Worm (Caenorhabditis elegans) whole organism, L2 larva: Measurements from ENCODE around the gene C03H5.4.

Experiments used
- C34F6.9 ChIP-seq: fragments of 150-350 bp; optimal IDR thresholded peaks from 2 replicates; lab custom pipeline; 2014; ENCODE audit warnings: missing biosample characterization, missing genetic modification characterization
- F13H6.1 ChIP-seq: sonication (generic microtip); optimal IDR thresholded peaks from 2 replicates; lab custom pipeline; 2016; ENCODE audit warnings: missing genetic modification characterization, missing compliant biosample characterization
- R02D3.7 ChIP-seq: fragments of 150-350 bp; optimal IDR thresholded peaks from 2 replicates; lab custom pipeline; 2014; ENCODE audit warnings: missing biosample characterization, missing genetic modification characterization
- Y55F3AM.14 ChIP-seq: fragments of 200-800 bp; sonication (Bioruptor generic); optimal IDR thresholded peaks from 2 replicates; lab custom pipeline; 2018; ENCODE audit warnings: mild to moderate bottlenecking, missing genetic modification characterization, missing compliant biosample characterization
- ZK546.5 ChIP-seq: sonication (generic microtip); optimal IDR thresholded peaks from 2 replicates; lab custom pipeline; 2017; ENCODE audit warnings: missing biosample characterization, missing genetic modification characterization
- alr-1 ChIP-seq: fragments of 150-350 bp; optimal IDR thresholded peaks from 2 replicates; lab custom pipeline; 2014; ENCODE audit warnings: missing biosample characterization, missing genetic modification characterization
- aly-2 ChIP-seq: fragments of 150-350 bp; optimal IDR thresholded peaks from 2 replicates; lab custom pipeline; 2014; ENCODE audit warnings: missing biosample characterization, missing genetic modification characterization
- ama-1 ChIP-seq: fragments of 150-350 bp; optimal IDR thresholded peaks from 2 replicates; lab custom pipeline; 2018; ENCODE audit warnings: inconsistent platforms
- blmp-1 ChIP-seq: sonication (generic microtip); optimal IDR thresholded peaks from 2 replicates; lab custom pipeline; 2017; ENCODE audit warnings: missing genetic modification characterization, mild to moderate bottlenecking, missing compliant biosample characterization, antibody characterized with exemption, moderate library complexity; ENCODE audit not compliant: insufficient read depth
- ceh-16 ChIP-seq: fragments of 150-350 bp; optimal IDR thresholded peaks from 2 replicates; lab custom pipeline; 2014; ENCODE audit warnings: missing biosample characterization, missing genetic modification characterization
- ceh-82 ChIP-seq: fragments of 150-350 bp; optimal IDR thresholded peaks from 2 replicates; lab custom pipeline; 2014; ENCODE audit warnings: missing biosample characterization, missing genetic modification characterization
- crh-2 ChIP-seq: sonication (generic microtip); optimal IDR thresholded peaks from 2 replicates; lab custom pipeline; 2017; ENCODE audit warnings: missing biosample characterization, missing genetic modification characterization
- dmd-4 ChIP-seq: sonication (generic microtip); optimal IDR thresholded peaks from 2 replicates; lab custom pipeline; 2017; ENCODE audit warnings: missing biosample characterization, missing genetic modification characterization
- elt-1 ChIP-seq: fragments of 150-350 bp; optimal IDR thresholded peaks from 2 replicates; lab custom pipeline; 2014; ENCODE audit warnings: missing biosample characterization, missing genetic modification characterization
- elt-3 ChIP-seq: sonication (generic microtip); optimal IDR thresholded peaks from 2 replicates; lab custom pipeline; 2017; ENCODE audit warnings: missing biosample characterization, missing genetic modification characterization
- fos-1 ChIP-seq: fragments of 150-350 bp; optimal IDR thresholded peaks from 2 replicates; lab custom pipeline; 2014; ENCODE audit warnings: missing biosample characterization, missing genetic modification characterization
- gmeb-1 ChIP-seq: fragments of 150-350 bp; optimal IDR thresholded peaks from 2 replicates; lab custom pipeline; 2014; ENCODE audit warnings: missing biosample characterization, missing genetic modification characterization
- lin-11 ChIP-seq: fragments of 150-350 bp; sonication (generic microtip); optimal IDR thresholded peaks from 2 replicates; lab custom pipeline; 2014; ENCODE audit warnings: missing biosample characterization, missing genetic modification characterization, inconsistent platforms, mixed read lengths
- lin-39 ChIP-seq: fragments of 150-350 bp; optimal IDR thresholded peaks from 2 replicates; lab custom pipeline; 2014; ENCODE audit warnings: missing biosample characterization, missing genetic modification reagents, missing genetic modification characterization
- lsy-2 ChIP-seq, 2 experiments: fragments of 150-350 bp in 1 of 2; sonication (generic microtip) in 1 of 2; optimal IDR thresholded peaks; 2 replicates each; lab custom pipeline; 2014 to 2017; ENCODE audit warnings: missing biosample characterization in 2 of 2, missing genetic modification characterization in 2 of 2
- mab-5 ChIP-seq: fragments of 150-350 bp; optimal IDR thresholded peaks from 2 replicates; lab custom pipeline; 2014; ENCODE audit warnings: missing biosample characterization, missing genetic modification characterization
- mdl-1 ChIP-seq, 2 experiments: fragments of 150-350 bp in 1 of 2; sonication (generic microtip) in 1 of 2; optimal IDR thresholded peaks; 2 replicates each; lab custom pipeline; 2017; ENCODE audit warnings: missing biosample characterization in 2 of 2, missing genetic modification characterization in 2 of 2
- nhr-11 ChIP-seq: fragments of 150-350 bp; optimal IDR thresholded peaks from 2 replicates; lab custom pipeline; 2014; ENCODE audit warnings: missing biosample characterization, missing genetic modification characterization
- nhr-12 ChIP-seq: fragments of 150-350 bp; optimal IDR thresholded peaks from 2 replicates; lab custom pipeline; 2014; ENCODE audit warnings: missing biosample characterization, missing genetic modification characterization
- nhr-129 ChIP-seq: fragments of 150-350 bp; optimal IDR thresholded peaks from 2 replicates; lab custom pipeline; 2014; ENCODE audit warnings: missing biosample characterization, missing genetic modification characterization
- nhr-21 ChIP-seq: fragments of 150-350 bp; optimal IDR thresholded peaks from 2 replicates; lab custom pipeline; 2014; ENCODE audit warnings: missing biosample characterization, missing genetic modification characterization
- nhr-23 ChIP-seq: fragments of 150-350 bp; optimal IDR thresholded peaks from 2 replicates; lab custom pipeline; 2014; ENCODE audit warnings: missing biosample characterization, missing genetic modification reagents, missing genetic modification characterization
- nhr-237 ChIP-seq: fragments of 150-350 bp; optimal IDR thresholded peaks from 2 replicates; lab custom pipeline; 2014; ENCODE audit warnings: missing biosample characterization, missing genetic modification characterization
- nhr-25 ChIP-seq: fragments of 150-350 bp; sonication (generic microtip); optimal IDR thresholded peaks from 3 replicates; lab custom pipeline; 2014; ENCODE audit warnings: missing biosample characterization, missing genetic modification characterization
- nhr-6 ChIP-seq: fragments of 150-350 bp; optimal IDR thresholded peaks from 2 replicates; lab custom pipeline; 2014; ENCODE audit warnings: missing biosample characterization, missing genetic modification characterization
- sem-4 ChIP-seq: fragments of 150-350 bp; optimal IDR thresholded peaks from 2 replicates; lab custom pipeline; 2014; ENCODE audit warnings: missing biosample characterization, missing genetic modification reagents, missing genetic modification characterization
- skn-1 ChIP-seq: sonication (generic microtip); optimal IDR thresholded peaks from 2 replicates; lab custom pipeline; 2017; ENCODE audit warnings: missing biosample characterization, missing genetic modification characterization
- sma-3 ChIP-seq: sonication (generic microtip); optimal IDR thresholded peaks from 2 replicates; lab custom pipeline; 2016; ENCODE audit warnings: missing genetic modification reagents, missing genetic modification characterization, missing compliant biosample characterization
- sma-9 ChIP-seq, 2 experiments: fragments of 150-350 bp in 1 of 2; sonication (generic microtip) in 1 of 2; optimal IDR thresholded peaks; 2 replicates each; lab custom pipeline; 2014 to 2016; ENCODE audit warnings: missing genetic modification characterization in 2 of 2, mild to moderate bottlenecking in 1 of 2, missing biosample characterization in 1 of 2, missing compliant biosample characterization in 1 of 2, missing genetic modification reagents in 1 of 2, moderate library complexity in 1 of 2
- unc-39 ChIP-seq: fragments of 150-350 bp; optimal IDR thresholded peaks from 2 replicates; lab custom pipeline; 2014; ENCODE audit warnings: missing biosample characterization, missing genetic modification characterization
- unc-55 ChIP-seq: fragments of 150-350 bp; sonication (generic microtip); optimal IDR thresholded peaks from 3 replicates; lab custom pipeline; 2014; ENCODE audit warnings: missing biosample characterization, missing genetic modification reagents, missing genetic modification characterization
- unc-62 ChIP-seq: fragments of 150-350 bp; optimal IDR thresholded peaks from 2 replicates; lab custom pipeline; 2014; ENCODE audit warnings: missing biosample characterization, missing genetic modification reagents, missing genetic modification characterization
- ztf-1 ChIP-seq: fragments of 200-800 bp; sonication (Bioruptor generic); conservative IDR thresholded peaks from 2 replicates; pipeline ENCODE4 v1.3.6; 2022; ENCODE audit warnings: missing genetic modification characterization, missing compliant biosample characterization
- ztf-11 ChIP-seq: sonication (generic microtip); optimal IDR thresholded peaks from 2 replicates; lab custom pipeline; 2017; ENCODE audit warnings: missing biosample characterization, missing genetic modification characterization
- ztf-4 ChIP-seq: fragments of 150-350 bp; optimal IDR thresholded peaks from 2 replicates; lab custom pipeline; 2014; ENCODE audit warnings: missing biosample characterization, missing genetic modification characterization

C03H5.4 gene

DNA sequence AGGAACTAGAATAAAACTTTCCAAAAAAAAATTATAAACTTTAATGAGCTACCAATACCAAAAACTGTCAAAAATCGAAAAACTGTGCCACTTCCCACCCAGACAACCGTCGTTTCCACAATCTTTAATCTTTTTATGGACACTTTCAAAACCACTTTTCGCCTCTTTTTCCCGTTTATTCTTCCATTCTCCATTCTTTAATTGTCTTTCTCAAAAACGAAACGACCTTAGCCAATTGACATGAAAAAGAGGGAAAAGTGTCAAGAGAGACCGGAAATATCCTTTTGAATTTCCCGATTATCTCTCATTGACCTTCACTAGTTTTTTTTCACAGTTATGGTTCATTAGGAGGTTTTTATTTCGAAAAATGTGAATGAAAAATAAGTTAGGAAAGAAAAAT lies 3.5 kb upstream of the C03H5.4 start:
- no peak for TF ChIP-seq elt-3 (tag; lab: Kevin White, UChicago)
- no peak for TF ChIP-seq sma-3 (GFP tag; lab: Kevin White, UChicago)
- TF ChIP-seq nhr-21: no peak
- TF ChIP-seq lin-39 (tag; lab: Kevin White, UChicago): no peak
- TF ChIP-seq gmeb-1 (tag; lab: Kevin White, UChicago): no peak
- no peak for TF ChIP-seq skn-1 (tag; lab: Kevin White, UChicago)
- no peak for TF ChIP-seq elt-1 (tag; lab: Kevin White, UChicago)
- no peak for TF ChIP-seq Y55F3AM.14 (GFP tag; lab: Kevin White, UChicago)
- no peak for TF ChIP-seq nhr-237 (tag; lab: Kevin White, UChicago)
- TF ChIP-seq mdl-1 (tag; optimal IDR thresholded peaks at IDR 0.05; lab: Kevin White, UChicago): no peak
- TF ChIP-seq mab-5 (tag; lab: Kevin White, UChicago): no peak
- no peak for TF ChIP-seq crh-2 (tag; lab: Kevin White, UChicago)
- no peak for TF ChIP-seq ceh-82 (tag; lab: Kevin White, UChicago)

DNA sequence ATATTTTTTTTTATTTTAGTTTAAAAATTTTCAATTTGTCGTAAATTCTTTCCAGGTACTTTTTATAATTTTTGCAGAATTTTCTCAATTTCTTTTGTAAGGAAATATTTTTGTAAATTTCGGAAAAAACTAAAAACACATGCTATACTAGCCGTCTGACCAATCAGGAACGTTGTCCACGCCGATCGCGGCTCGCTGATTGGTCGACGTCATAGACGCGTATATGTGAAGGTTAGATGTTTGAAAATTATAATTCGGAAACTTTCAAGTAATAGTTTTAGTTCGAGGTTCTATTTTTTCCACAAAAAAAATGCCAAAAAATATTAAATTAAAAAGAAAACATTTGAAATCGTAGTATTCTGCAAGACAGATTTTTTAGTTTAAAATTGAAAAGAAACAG lies 2.8 kb upstream of the C03H5.4 start:
- TF ChIP-seq R02D3.7 (tag; lab: Kevin White, UChicago) (no peak), ceh-16 (tag; lab: Kevin White, UChicago) (no peak), sma-9 (GFP tag; optimal IDR thresholded peaks at IDR 0.05; lab: Kevin White, UChicago) (no peak), sma-9 (tag; optimal IDR thresholded peaks at IDR 0.05; lab: Kevin White, UChicago) (no peak), nhr-11 (tag; lab: Kevin White, UChicago) (no peak)

- no peak for TF ChIP-seq dmd-4 (tag; lab: Kevin White, UChicago)
- no peak for TF ChIP-seq nhr-23 (tag; lab: Kevin White, UChicago)
- no peak for TF ChIP-seq nhr-12
- no peak for TF ChIP-seq gmeb-1 (tag; lab: Kevin White, UChicago)
- TF ChIP-seq ztf-4 (tag; lab: Kevin White, UChicago): no peak
- no peak for TF ChIP-seq elt-1 (tag; lab: Kevin White, UChicago)
- TF ChIP-seq elt-3 (tag; lab: Kevin White, UChicago): no peak
- no peak for TF ChIP-seq lin-11
- no peak for TF ChIP-seq R02D3.7 (tag; lab: Kevin White, UChicago)
- TF ChIP-seq unc-39 (tag; lab: Kevin White, UChicago): no peak
- no peak for TF ChIP-seq lin-39 (tag; lab: Kevin White, UChicago)
- TF ChIP-seq fos-1: no peak
- TF ChIP-seq ama-1 (lab: Kevin White, UChicago): no peak
- no peak for TF ChIP-seq nhr-129 (tag; lab: Kevin White, UChicago)
Measured at ce11 chrII:378351-378750, 3.3 kb downstream of the C03H5.4 start, which contains the start of gene C03H5.9. Gene C03H5.9, plus strand, starts transcription at chrII:378651.

DNA sequence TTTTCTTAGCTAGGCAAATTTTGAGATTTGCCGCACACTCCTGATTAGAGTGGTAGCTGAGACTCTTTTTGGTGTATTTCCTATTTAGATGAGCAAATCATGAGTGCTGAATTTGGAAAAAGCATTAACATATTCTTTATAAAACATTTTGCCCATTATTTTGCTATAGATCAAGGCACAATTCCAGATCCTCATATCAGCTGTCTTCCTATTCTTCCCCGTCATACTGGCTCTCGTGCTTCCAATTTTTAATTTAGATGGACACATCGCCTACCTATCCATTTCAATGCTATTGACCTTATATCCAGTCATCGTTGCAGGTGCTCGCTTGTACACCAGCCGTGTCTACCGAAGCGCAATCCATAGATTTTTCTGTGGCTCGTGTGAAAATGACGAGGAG lies 4.9 kb downstream of the C03H5.4 start, which contains the start of gene C03H5.7:
Gene C03H5.7, plus strand, starts transcription at position 301 of the 400 bp plus-strand sequence.
- TF ChIP-seq aly-2 (tag; lab: Kevin White, UChicago): no peak

DNA sequence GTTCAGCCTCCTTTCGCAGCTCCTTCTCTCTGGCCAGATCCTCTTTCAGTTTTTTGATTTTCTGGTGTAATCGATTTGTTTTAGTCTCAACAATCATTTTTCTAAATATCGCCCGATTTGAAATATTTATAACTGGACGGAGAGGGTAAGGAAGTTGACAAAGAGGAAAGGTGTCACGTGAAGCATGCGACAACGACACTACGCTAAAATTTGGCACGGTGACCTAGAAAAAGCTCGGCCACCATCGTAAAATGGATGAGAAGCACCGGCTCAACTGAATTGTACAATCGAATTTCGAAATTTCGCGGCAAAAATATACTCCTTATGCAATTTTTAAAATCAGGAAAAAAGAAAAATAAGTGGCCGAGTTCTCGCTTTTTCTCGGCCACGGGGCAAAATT lies 10.2 kb downstream of the C03H5.4 start, which contains the start of gene C03H5.5:
Gene C03H5.5, minus strand, starts transcription at position 101 of the 400 bp plus-strand sequence.
- TF ChIP-seq nhr-12: no peak

- TF ChIP-seq ceh-16 (tag; lab: Kevin White, UChicago) (no peak), lsy-2 (tag; optimal IDR thresholded peaks at IDR 0.05; lab: Kevin White, UChicago) (peak; percentile 62 to 70), unc-62 (GFP tag; lab: Kevin White, UChicago) (no peak), blmp-1 (tag; lab: Kevin White, UChicago) (no peak), ztf-1 (no peak), nhr-129 (tag; lab: Kevin White, UChicago) (peak; percentile 15), sma-9 (GFP tag; optimal IDR thresholded peaks at IDR 0.05; lab: Kevin White, UChicago) (no peak), sma-9 (tag; optimal IDR thresholded peaks at IDR 0.05; lab: Kevin White, UChicago) (no peak), mab-5 (tag; lab: Kevin White, UChicago) (no peak), nhr-237 (tag; lab: Kevin White, UChicago) (no peak), nhr-21 (no peak), fos-1 (no peak), mdl-1 (tag; optimal IDR thresholded peaks at IDR 0.05; lab: Kevin White, UChicago) (no peak), nhr-11 (tag; lab: Kevin White, UChicago) (no peak), ceh-82 (tag; lab: Kevin White, UChicago) (no peak), nhr-25 (tag; lab: Kevin White, UChicago) (no peak), Y55F3AM.14 (GFP tag; lab: Kevin White, UChicago) (no peak), crh-2 (tag; lab: Kevin White, UChicago) (no peak), F13H6.1 (tag; lab: Kevin White, UChicago) (peak; percentile 39), sem-4 (tag; lab: Kevin White, UChicago) (no peak), nhr-12 (no peak), dmd-4 (tag; lab: Kevin White, UChicago) (no peak), ztf-4 (tag; lab: Kevin White, UChicago) (no peak), ZK546.5 (tag; lab: Kevin White, UChicago) (no peak), C34F6.9 (tag; lab: Kevin White, UChicago) (peak; percentile 68), alr-1 (tag; lab: Kevin White, UChicago) (no peak), ztf-11 (no peak), nhr-23 (tag; lab: Kevin White, UChicago) (no peak), unc-55 (GFP tag; lab: Kevin White, UChicago) (peak; percentile 75), gmeb-1 (tag; lab: Kevin White, UChicago) (peak; percentile 93), nhr-6 (no peak)
Measured at ce11 chrII:385957-386356, 10.9 kb downstream of the C03H5.4 start, which contains the start of gene C03H5.3. Gene C03H5.3, plus strand, starts transcription at chrII:386088.
